Worm (Caenorhabditis elegans) whole organism, dauer: ENCODE data around the gene cpr-2.
"Not testable (repeated sequence)": the region's sequence is repeated elsewhere in the genome, so short reads cannot be mapped to it uniquely, and the experiment has no call there.

Source experiments
- unc-62 ChIP-seq: sonication (generic microtip); optimal IDR thresholded peaks from 2 replicates; lab custom pipeline; 2017; ENCODE audit warnings: missing biosample characterization, missing genetic modification reagents, missing genetic modification characterization

cpr-2 gene

ce11 chrV:16526858-16527257 is 7.0 kb downstream of the cpr-2 start, which contains the start of gene F36D3.8:
TSS of gene F36D3.8 (plus strand) at chrV:16527158.
- TF ChIP-seq unc-62 (GFP tag; lab: Kevin White, UChicago): no peak

ce11 chrV:16522242-16522641 is 11.7 kb downstream of the cpr-2 start, which contains the start of gene srw-34:
TSS of gene srw-34 (minus strand) at chrV:16522342.
- TF ChIP-seq unc-62 (GFP tag; lab: Kevin White, UChicago): no peak

- no peak for TF ChIP-seq unc-62 (GFP tag; lab: Kevin White, UChicago)
Measured at ce11 chrV:16517619-16518018, 16.3 kb downstream of the cpr-2 start, which contains the start of gene F36D3.4. TSS of gene F36D3.4 (minus strand) at chrV:16517719.

ce11 chrV:16515140-16515539 is 18.8 kb downstream of the cpr-2 start, which contains the start of gene F36D3.5:
TSS of gene F36D3.5 (minus strand) at chrV:16515240.
- not testable (repeated sequence) for TF ChIP-seq unc-62 (GFP tag; lab: Kevin White, UChicago)

ce11 chrV:16508667-16509066 is 25.2 kb downstream of the cpr-2 start, which contains the start of gene srr-3:
TSS of gene srr-3 (minus strand) at chrV:16508767.
- no peak for TF ChIP-seq unc-62 (GFP tag; lab: Kevin White, UChicago)

ce11 chrV:16506650-16507049 is 27.2 kb downstream of the cpr-2 start:
- no peak for TF ChIP-seq unc-62 (GFP tag; lab: Kevin White, UChicago)

ce11 chrV:16505828-16506227 is 28.1 kb downstream of the cpr-2 start, which contains the start of gene nhr-54:
TSS of gene nhr-54 (minus strand) at chrV:16505928.
- TF ChIP-seq unc-62 (GFP tag; lab: Kevin White, UChicago): no peak

ce11 chrV:16503164-16503563 is 30.7 kb downstream of the cpr-2 start, which contains the start of gene F36D3.14:
TSS of gene F36D3.14 (minus strand) at chrV:16503264.
- no peak for TF ChIP-seq unc-62 (GFP tag; lab: Kevin White, UChicago)

- no peak for TF ChIP-seq unc-62 (GFP tag; lab: Kevin White, UChicago)
Measured at ce11 chrV:16499006-16499405, 34.9 kb downstream of the cpr-2 start, which contains the start of gene F36D3.1. TSS of gene F36D3.1 (plus strand) at chrV:16499352.

ce11 chrV:16497504-16497903 is 36.4 kb downstream of the cpr-2 start, which contains the start of gene srh-136:
TSS of gene srh-136 (minus strand) at chrV:16497596.
- TF ChIP-seq unc-62 (GFP tag; lab: Kevin White, UChicago): no peak

ce11 chrV:16494359-16494758 is 39.5 kb downstream of the cpr-2 start, which contains the start of gene comt-2:
TSS of gene comt-2 (minus strand) at chrV:16494489.
- no peak for TF ChIP-seq unc-62 (GFP tag; lab: Kevin White, UChicago)

- TF ChIP-seq unc-62 (GFP tag; lab: Kevin White, UChicago): no peak
Measured at ce11 chrV:16488172-16488571, 45.7 kb downstream of the cpr-2 start, which contains the start of gene sqst-4. TSS of gene sqst-4 (plus strand) at chrV:16488472.

ce11 chrV:16487474-16487873 is 46.4 kb downstream of the cpr-2 start, which contains the start of gene Y32B12A.5:
TSS of gene Y32B12A.5 (minus strand) at chrV:16487574.
- TF ChIP-seq unc-62 (GFP tag; lab: Kevin White, UChicago): no peak

- TF ChIP-seq unc-62 (GFP tag; lab: Kevin White, UChicago): no peak
Measured at ce11 chrV:16483681-16484080, 50.2 kb downstream of the cpr-2 start, which contains the start of gene srh-139. TSS of gene srh-139 (plus strand) at chrV:16483981.

- no peak for TF ChIP-seq unc-62 (GFP tag; lab: Kevin White, UChicago)
Measured at ce11 chrV:16483044-16483443, 50.9 kb downstream of the cpr-2 start, which contains the start of gene F57E7.2. TSS of gene F57E7.2 (minus strand) at chrV:16483144.
